Worm (Caenorhabditis elegans) whole organism, late embryonic: Measurements from ENCODE around the gene scrm-5.
"Not testable (repeated sequence)": the region's sequence is repeated elsewhere in the genome, so short reads cannot be mapped to it uniquely, and the experiment has no call there.

Experiments used
- C38D4.7 ChIP-seq: fragments of 200-800 bp; sonication (Bioruptor generic); optimal IDR thresholded peaks from 2 replicates; lab custom pipeline; 2018; ENCODE audit warnings: mild to moderate bottlenecking, missing genetic modification characterization, moderate library complexity, missing compliant biosample characterization
- F13H6.1 ChIP-seq: sonication (generic microtip); optimal IDR thresholded peaks from 2 replicates; lab custom pipeline; 2016; ENCODE audit warnings: missing genetic modification characterization, missing compliant biosample characterization
- K09A11.1 ChIP-seq: sonication (generic microtip); optimal IDR thresholded peaks from 2 replicates; lab custom pipeline; 2017; ENCODE audit warnings: antibody characterized with exemption, mild to moderate bottlenecking, missing genetic modification characterization, missing compliant biosample characterization; ENCODE audit not compliant: insufficient read depth
- Y22D7AL.16 ChIP-seq: sonication (generic microtip); optimal IDR thresholded peaks from 2 replicates; lab custom pipeline; 2016; ENCODE audit warnings: missing genetic modification characterization, missing compliant biosample characterization
- ahr-1 ChIP-seq: sonication (generic microtip); optimal IDR thresholded peaks from 2 replicates; lab custom pipeline; 2016; ENCODE audit warnings: missing genetic modification characterization, missing compliant biosample characterization
- ama-1 ChIP-seq: fragments of 150-350 bp; optimal IDR thresholded peaks from 2 replicates; lab custom pipeline; 2014
- ceh-18 ChIP-seq: sonication (generic microtip); optimal IDR thresholded peaks from 2 replicates; lab custom pipeline; 2016; ENCODE audit warnings: missing genetic modification characterization, missing compliant biosample characterization
- ceh-19 ChIP-seq: fragments of 200-800 bp; sonication (Bioruptor generic); optimal IDR thresholded peaks from 2 replicates; lab custom pipeline; 2018; ENCODE audit warnings: mild to moderate bottlenecking, missing genetic modification characterization, missing compliant biosample characterization
- ceh-2 ChIP-seq: sonication (generic microtip); optimal IDR thresholded peaks from 2 replicates; lab custom pipeline; 2016; ENCODE audit warnings: missing genotype, missing genetic modification characterization, missing compliant biosample characterization
- ceh-22 ChIP-seq: sonication (generic microtip); optimal IDR thresholded peaks from 2 replicates; lab custom pipeline; 2017; ENCODE audit warnings: missing biosample characterization, missing genetic modification characterization
- ceh-31 ChIP-seq: sonication (generic microtip); optimal IDR thresholded peaks from 2 replicates; lab custom pipeline; 2016; ENCODE audit warnings: missing genetic modification characterization, missing compliant biosample characterization
- ceh-34 ChIP-seq: sonication (generic microtip); optimal IDR thresholded peaks from 2 replicates; lab custom pipeline; 2016; ENCODE audit warnings: mild to moderate bottlenecking, missing genetic modification characterization, missing compliant biosample characterization
- ceh-45 ChIP-seq: fragments of 200-800 bp; sonication (Bioruptor generic); IDR thresholded peaks from 2 replicates; pipeline ENCODE4 v1.3.6; 2022; ENCODE audit warnings: missing genetic modification reagents, missing genetic modification characterization, missing compliant biosample characterization
- ceh-48 ChIP-seq: sonication (generic microtip); optimal IDR thresholded peaks from 2 replicates; lab custom pipeline; 2016; ENCODE audit warnings: missing genetic modification characterization, inconsistent platforms, missing compliant biosample characterization
- dve-1 ChIP-seq: sonication (generic microtip); optimal IDR thresholded peaks from 2 replicates; lab custom pipeline; 2017; ENCODE audit warnings: antibody characterized with exemption, mild to moderate bottlenecking, missing genetic modification characterization, missing compliant biosample characterization
- elt-2 ChIP-seq: sonication (generic microtip); optimal IDR thresholded peaks from 2 replicates; lab custom pipeline; 2016; ENCODE audit warnings: missing genetic modification reagents, missing genetic modification characterization, missing compliant biosample characterization
- elt-4 ChIP-seq: sonication (generic microtip); optimal IDR thresholded peaks from 2 replicates; lab custom pipeline; 2016; ENCODE audit warnings: missing genetic modification characterization, missing compliant biosample characterization
- ets-4 ChIP-seq: sonication (generic microtip); optimal IDR thresholded peaks from 2 replicates; lab custom pipeline; 2016; ENCODE audit warnings: missing genetic modification characterization, missing compliant biosample characterization
- fkh-10 ChIP-seq: fragments of 150-350 bp; optimal IDR thresholded peaks from 2 replicates; lab custom pipeline; 2014; ENCODE audit warnings: missing biosample characterization, missing genetic modification reagents, missing genetic modification characterization
- fkh-6 ChIP-seq: sonication (generic microtip); optimal IDR thresholded peaks from 2 replicates; lab custom pipeline; 2016; ENCODE audit warnings: missing genetic modification characterization, missing compliant biosample characterization
- gmeb-2 ChIP-seq: sonication (generic microtip); optimal IDR thresholded peaks from 2 replicates; lab custom pipeline; 2016; ENCODE audit warnings: missing genetic modification characterization, inconsistent platforms, missing compliant biosample characterization
- hlh-13 ChIP-seq: fragments of 200-800 bp; sonication (Bioruptor generic); optimal IDR thresholded peaks from 2 replicates; lab custom pipeline; 2018; ENCODE audit warnings: mild to moderate bottlenecking, missing genetic modification characterization, missing compliant biosample characterization
- hlh-15 ChIP-seq: sonication (generic microtip); optimal IDR thresholded peaks from 2 replicates; lab custom pipeline; 2016; ENCODE audit warnings: missing genetic modification characterization, missing compliant biosample characterization
- hlh-30 ChIP-seq: sonication (generic microtip); optimal IDR thresholded peaks from 2 replicates; lab custom pipeline; 2017; ENCODE audit warnings: antibody characterized with exemption, missing genetic modification characterization, missing compliant biosample characterization; ENCODE audit not compliant: insufficient read depth
- hlh-8 ChIP-seq: sonication (generic microtip); optimal IDR thresholded peaks from 2 replicates; lab custom pipeline; 2016; ENCODE audit warnings: missing genotype, missing genetic modification characterization, missing compliant biosample characterization
- lim-6 ChIP-seq: sonication (generic microtip); optimal IDR thresholded peaks from 2 replicates; lab custom pipeline; 2016; ENCODE audit warnings: missing genetic modification characterization, missing compliant biosample characterization
- nhr-11 ChIP-seq: fragments of 150-350 bp; optimal IDR thresholded peaks from 2 replicates; lab custom pipeline; 2014; ENCODE audit warnings: missing biosample characterization, missing genetic modification characterization
- nhr-232 ChIP-seq: sonication (generic microtip); optimal IDR thresholded peaks from 2 replicates; lab custom pipeline; 2016; ENCODE audit warnings: missing genetic modification characterization, missing compliant biosample characterization
- odd-2 ChIP-seq: sonication (generic microtip); optimal IDR thresholded peaks from 2 replicates; lab custom pipeline; 2017; ENCODE audit warnings: antibody characterized with exemption, mild to moderate bottlenecking, missing genetic modification characterization, missing compliant biosample characterization
- pag-3 ChIP-seq: sonication (generic microtip); optimal IDR thresholded peaks from 2 replicates; lab custom pipeline; 2016; ENCODE audit warnings: missing compliant biosample characterization, missing genetic modification characterization, borderline replicate concordance
- pros-1 ChIP-seq: fragments of 150-350 bp; optimal IDR thresholded peaks from 2 replicates; lab custom pipeline; 2014; ENCODE audit warnings: missing biosample characterization, missing genetic modification reagents, missing genetic modification characterization
- ttx-3 ChIP-seq: sonication (generic microtip); optimal IDR thresholded peaks from 2 replicates; lab custom pipeline; 2016; ENCODE audit warnings: missing genetic modification reagents, missing genetic modification characterization, missing compliant biosample characterization
- unc-3 ChIP-seq, 2 experiments: fragments of 200-800 bp in 1 of 2; sonication (Bioruptor generic) in 1 of 2; sonication (generic microtip) in 1 of 2; conservative IDR thresholded peaks in 1 of 2; optimal IDR thresholded peaks in 1 of 2; 2 replicates each; pipeline versions ENCODE4 v1.3.6 to Lab custom; 2016 to 2022; ENCODE audit warnings: missing compliant biosample characterization in 2 of 2, missing genetic modification characterization in 2 of 2, missing genetic modification reagents in 1 of 2
- ztf-16 ChIP-seq: sonication (generic microtip); optimal IDR thresholded peaks from 2 replicates; lab custom pipeline; 2017; ENCODE audit warnings: missing genetic modification characterization, missing compliant biosample characterization

scrm-5 gene

ce11 chrIV:4177560-4177959 is 15.3 kb downstream of the scrm-5 start:
- TF ChIP-seq C38D4.7 (GFP tag; lab: Kevin White, UChicago) = no peak
- no peak for TF ChIP-seq hlh-13 (GFP tag; lab: Kevin White, UChicago)
- no peak for TF ChIP-seq ceh-22 (tag; lab: Kevin White, UChicago)
- TF ChIP-seq ceh-2 = no peak
- no peak for TF ChIP-seq ahr-1 (tag; lab: Kevin White, UChicago)
- no peak for TF ChIP-seq hlh-8 (tag; lab: Kevin White, UChicago)
- TF ChIP-seq pag-3 (tag; lab: Kevin White, UChicago) = no peak
- TF ChIP-seq ceh-18 (tag; lab: Kevin White, UChicago) = no peak
- TF ChIP-seq ama-1 (lab: Kevin White, UChicago) = no peak
- no peak for TF ChIP-seq ceh-31 (tag; lab: Kevin White, UChicago)
- TF ChIP-seq ttx-3 (tag; lab: Kevin White, UChicago) = no peak
- no peak for TF ChIP-seq hlh-15 (tag; lab: Kevin White, UChicago)
- no peak for TF ChIP-seq unc-3 (GFP tag; conservative IDR thresholded peaks at IDR 0.05; lab: Robert Waterston, UW)
- TF ChIP-seq unc-3 (tag; optimal IDR thresholded peaks at IDR 0.05; lab: Kevin White, UChicago) = no peak

ce11 chrIV:4178424-4178823 is 16.2 kb downstream of the scrm-5 start, which contains the start of gene tsen-34:
tsen-34 (plus strand) TSS chrIV:4178457.
- no peak for TF ChIP-seq ceh-45 (GFP tag; lab: Robert Waterston, UW)
- no peak for TF ChIP-seq ama-1 (lab: Kevin White, UChicago)
- TF ChIP-seq Y22D7AL.16 = no peak
- no peak for TF ChIP-seq fkh-10 (GFP tag; lab: Kevin White, UChicago)
- no peak for TF ChIP-seq ceh-48 (tag; lab: Kevin White, UChicago)
- no peak for TF ChIP-seq odd-2
- TF ChIP-seq C38D4.7 (GFP tag; lab: Kevin White, UChicago) = no peak
- no peak for TF ChIP-seq ceh-19

ce11 chrIV:4186099-4186498 is 23.9 kb downstream of the scrm-5 start, which contains the start of gene K08D10.11:
K08D10.11 (minus strand) TSS chrIV:4186199.
- TF ChIP-seq elt-2; nhr-11 (tag; lab: Kevin White, UChicago); dve-1 (tag; lab: Kevin White, UChicago): not testable (repeated sequence)

- TF ChIP-seq lim-6 (tag; lab: Kevin White, UChicago); nhr-232; Y22D7AL.16: not testable (repeated sequence)
Observed at ce11 chrIV:4196729-4197128, 34.5 kb downstream of the scrm-5 start, which contains the start of gene K06B9.6. K06B9.6 (minus strand) TSS chrIV:4196829.

- not testable (repeated sequence) for TF ChIP-seq ztf-16, pag-3, ahr-1 (tag; lab: Kevin White, UChicago)
Observed at ce11 chrIV:4197167-4197566, 34.9 kb downstream of the scrm-5 start, which contains the start of gene cyp-25A6. cyp-25A6 (plus strand) TSS chrIV:4197467.

DNA sequence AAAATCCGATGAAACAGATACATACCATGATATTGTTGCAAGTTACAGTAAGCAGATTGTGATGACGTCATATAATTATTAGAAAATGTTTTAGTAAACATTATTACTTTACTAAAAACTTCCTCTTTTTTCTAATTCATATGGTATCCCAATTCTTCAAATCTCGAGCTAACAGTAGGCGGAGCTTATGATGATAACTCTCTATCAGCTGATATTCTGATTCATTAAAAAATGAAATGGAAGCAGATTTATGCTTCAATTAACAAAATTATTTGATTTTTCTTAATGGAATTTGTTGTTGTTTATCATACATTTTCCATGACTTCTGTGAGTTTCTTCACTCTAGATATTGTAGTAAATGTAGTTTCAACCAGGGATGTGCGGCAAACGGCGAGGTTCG is 42.1 kb downstream of the scrm-5 start, which contains the start of gene pax-2:
pax-2 (minus strand) TSS at position 101 of the 400 bp plus-strand sequence.
- TF ChIP-seq fkh-6 = no peak
- no peak for TF ChIP-seq ztf-16 (tag; lab: Kevin White, UChicago)
- no peak for TF ChIP-seq ets-4 (tag; lab: Kevin White, UChicago)
- no peak for TF ChIP-seq ceh-34 (tag; lab: Kevin White, UChicago)
- no peak for TF ChIP-seq ceh-18 (tag; lab: Kevin White, UChicago)
- TF ChIP-seq K09A11.1 (tag; lab: Kevin White, UChicago) = no peak
- no peak for TF ChIP-seq F13H6.1 (tag; lab: Kevin White, UChicago)
- no peak for TF ChIP-seq elt-4
- no peak for TF ChIP-seq ceh-22 (tag; lab: Kevin White, UChicago)
- no peak for TF ChIP-seq pros-1 (tag; lab: Kevin White, UChicago)
- TF ChIP-seq hlh-30 (tag; lab: Kevin White, UChicago) = no peak
- no peak for TF ChIP-seq hlh-8 (tag; lab: Kevin White, UChicago)
- TF ChIP-seq gmeb-2 (tag; lab: Kevin White, UChicago) = no peak
- TF ChIP-seq hlh-15 (tag; lab: Kevin White, UChicago) = no peak
- no peak for TF ChIP-seq C38D4.7 (GFP tag; lab: Kevin White, UChicago)
- no peak for TF ChIP-seq ttx-3 (tag; lab: Kevin White, UChicago)
- TF ChIP-seq, all 69 proteins: peak for 0
